Fruit fly (Drosophila melanogaster): ENCODE data around the gene CG9953.
A peak's percentile ranks its signal among the peaks of the same experiment; 100 is the strongest.

The CG9953 gene

DNA sequence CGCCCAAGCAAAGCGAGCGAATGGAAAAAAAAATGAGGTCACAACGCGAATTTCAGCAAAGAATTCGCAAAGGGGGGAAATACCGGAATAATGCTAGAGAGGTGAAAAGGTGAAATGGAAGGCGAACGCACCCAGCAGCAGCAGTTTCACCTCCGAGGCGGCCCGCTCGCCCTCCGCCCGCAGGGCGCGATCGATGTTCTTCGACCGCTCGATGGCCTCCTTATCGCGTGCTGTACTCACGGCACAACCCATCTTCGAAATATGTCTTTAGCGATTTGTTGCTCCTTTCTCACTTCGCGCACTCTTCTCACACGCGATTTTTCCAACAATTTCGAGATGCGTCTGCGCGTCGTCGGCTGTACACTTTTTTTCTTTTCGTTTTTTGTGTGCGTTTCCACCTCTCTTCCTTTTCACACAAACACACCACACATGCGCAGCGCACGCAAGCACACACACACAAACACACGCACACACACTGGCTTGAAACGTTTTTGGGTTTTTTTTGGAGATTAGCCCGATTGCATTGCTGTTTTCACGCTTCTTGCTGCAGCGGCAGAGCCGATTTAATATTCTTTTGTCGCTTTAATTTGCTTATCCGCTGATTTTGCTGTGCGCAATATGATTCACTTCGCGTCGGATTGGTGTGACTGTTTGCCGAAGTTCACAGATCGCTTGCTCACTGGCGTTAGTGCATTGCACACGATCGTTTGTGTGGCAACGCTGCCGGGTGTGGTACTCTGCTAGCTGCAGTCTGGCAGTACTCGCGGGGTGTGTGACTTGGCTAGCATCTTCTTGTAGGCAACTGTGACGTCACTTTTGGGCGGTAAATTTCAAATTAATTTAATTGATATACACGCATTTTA lies 10.2 kb downstream of the CG9953 start, which contains the start of gene Galphai (continued):
- no peak for TF ChIP-seq Vsx1 (GFP tag; optimal IDR thresholded peaks at IDR 0.05)
- no peak for TF ChIP-seq gsb (GFP tag; IDR thresholded peaks at IDR 0.05)
- TF ChIP-seq CG10431 (GFP tag; optimal IDR thresholded peaks at IDR 0.05) = peak; percentile 61
- no peak for TF ChIP-seq Optix (GFP tag; IDR thresholded peaks at IDR 0.05)
- TF ChIP-seq Bdp1 (GFP tag; optimal IDR thresholded peaks at IDR 0.05) = peak; percentile 62
- no peak for TF ChIP-seq CG8359 (GFP tag; optimal IDR thresholded peaks at IDR 0.05; ENCODE audit: borderline replicate concordance)
- no peak for TF ChIP-seq Fer3 (tag; optimal IDR thresholded peaks at IDR 0.05)
- TF ChIP-seq CG14667 (GFP tag; IDR thresholded peaks at IDR 0.05) = no peak
- TF ChIP-seq zf30C (GFP tag; optimal IDR thresholded peaks at IDR 0.05) = no peak
- no peak for TF ChIP-seq CG13775 (GFP tag; optimal IDR thresholded peaks at IDR 0.05)
- 0 out of 2 replicates have a peak, but pooled peaks have one; percentile 16 for TF ChIP-seq sim (GFP tag; IDR thresholded peaks at IDR 0.05)
- no peak for TF ChIP-seq croc (GFP tag; conservative IDR thresholded peaks at IDR 0.05)
- peak in 1 of 2 experiments; percentile 33 for TF ChIP-seq Hr51 (GFP tag; optimal IDR thresholded peaks at IDR 0.05)
- TF ChIP-seq Usf (GFP tag; optimal IDR thresholded peaks at IDR 0.05) = no peak
- TF ChIP-seq E2f2 (GFP tag; IDR thresholded peaks at IDR 0.05) = peak; percentile 99
- peak; percentile 44 for TF ChIP-seq luna (GFP tag; optimal IDR thresholded peaks at IDR 0.05)
- TF ChIP-seq Aef1 (GFP tag; IDR thresholded peaks at IDR 0.05) = no peak
- TF ChIP-seq tup (GFP tag; optimal IDR thresholded peaks at IDR 0.05) = no peak
- peak; percentile 100 for TF ChIP-seq gfzf (GFP tag; optimal IDR thresholded peaks at IDR 0.05)
- peak; percentile 58 for TF ChIP-seq dm (GFP tag; optimal IDR thresholded peaks at IDR 0.05)
- TF ChIP-seq so (GFP tag; IDR thresholded peaks at IDR 0.05) = peak; percentile 20; the same call in 1 of the 3 replicates
- TF ChIP-seq CG6765 (GFP tag; optimal IDR thresholded peaks at IDR 0.05) = no peak
- no peak for TF ChIP-seq D19B (GFP tag; optimal IDR thresholded peaks at IDR 0.05)
- TF ChIP-seq CG30020 (tag; optimal IDR thresholded peaks at IDR 0.05) = peak; percentile 24
- TF ChIP-seq CG11456 (GFP tag; IDR thresholded peaks at IDR 0.05) = no peak
- TF ChIP-seq CG1647 (GFP tag; optimal IDR thresholded peaks at IDR 0.05) = peak; percentile 19
- peak; percentile 22 for TF ChIP-seq lilli (GFP tag; optimal IDR thresholded peaks at IDR 0.05)
- peak; percentile 50; the same call in 2 of the 3 replicates for TF ChIP-seq CG16813 (GFP tag; IDR thresholded peaks at IDR 0.05; ENCODE audit: partially characterized antibody)
- TF ChIP-seq CG8290 (GFP tag; optimal IDR thresholded peaks at IDR 0.05) = peak; percentile 89
- TF ChIP-seq CG8290 (tag; optimal IDR thresholded peaks at IDR 0.05) = peak; percentile 59 to 97
- no peak for TF ChIP-seq wor (GFP tag; IDR thresholded peaks at IDR 0.05)
- TF ChIP-seq Six4 (GFP tag; optimal IDR thresholded peaks at IDR 0.05) = no peak
- no peak for TF ChIP-seq CG5245 (GFP tag; optimal IDR thresholded peaks at IDR 0.05)
- peak; percentile 88 for TF ChIP-seq Sin3A (optimal IDR thresholded peaks at IDR 0.05)
- TF ChIP-seq Dek (tag; optimal IDR thresholded peaks at IDR 0.05) = peak; percentile 6
- TF ChIP-seq CG18599 (GFP tag; optimal IDR thresholded peaks at IDR 0.05) = no peak
- TF ChIP-seq gem (tag; optimal IDR thresholded peaks at IDR 0.05) = no peak
- TF ChIP-seq CG15269 (tag; optimal IDR thresholded peaks at IDR 0.05) = no peak
- no peak for TF ChIP-seq ro (GFP tag; IDR thresholded peaks at IDR 0.05)
- peak; percentile 95 for TF ChIP-seq Med (GFP tag)
- peak; percentile 1 for TF ChIP-seq dmrt11E (tag; optimal IDR thresholded peaks at IDR 0.05)
- TF ChIP-seq bbx (GFP tag; IDR thresholded peaks at IDR 0.05; ENCODE audit: partially characterized antibody) = peak; percentile 43
- TF ChIP-seq CG14710 (tag; optimal IDR thresholded peaks at IDR 0.05) = peak; percentile 87
- TF ChIP-seq Hr39 (optimal IDR thresholded peaks at IDR 0.05) = no peak

All from whole organism, embryonic.